Fruit fly (Drosophila melanogaster): ENCODE measurements around the gene Afti.

DNA sequence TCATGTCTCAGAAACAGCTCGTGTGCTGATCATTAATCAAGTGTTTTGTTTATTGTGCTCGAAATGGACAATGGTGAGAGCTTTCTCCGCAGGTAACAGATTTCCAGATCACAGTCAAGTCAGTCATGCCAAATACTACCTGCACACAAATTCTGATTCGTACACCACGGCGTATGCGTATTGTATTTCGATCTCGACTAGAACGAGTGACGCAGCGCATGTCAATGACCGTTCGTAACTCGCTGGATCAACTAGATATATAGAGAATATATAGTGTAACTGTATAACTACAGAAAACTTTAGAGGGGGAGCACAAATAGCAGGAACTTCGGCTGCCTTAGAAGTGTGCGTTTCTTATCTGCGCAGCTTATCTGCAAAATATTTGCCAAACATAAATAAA, 29.8 kb downstream of the Afti start:
- TF ChIP-seq pad (GFP tag; optimal IDR thresholded peaks at IDR 0.05), result no peak
- TF ChIP-seq toe (GFP tag; optimal IDR thresholded peaks at IDR 0.05), result no peak
- no peak for TF ChIP-seq Clk (GFP tag; optimal IDR thresholded peaks at IDR 0.05)
- no peak for TF ChIP-seq CG33017 (tag; optimal IDR thresholded peaks at IDR 0.05)
- no peak for TF ChIP-seq CG1620 (GFP tag; optimal IDR thresholded peaks at IDR 0.05)
- no peak for TF ChIP-seq tj (GFP tag; optimal IDR thresholded peaks at IDR 0.05)
- no peak for TF ChIP-seq CG7045 (GFP tag; optimal IDR thresholded peaks at IDR 0.05)

Data from whole organism, adult.